Fruit fly (Drosophila melanogaster) Kc167 (cell line): Measurements from ENCODE around the gene CG1764.

ENCODE experiments used
- h ChIP-seq: fragments of >200 bp; optimal IDR thresholded peaks from 3 replicates; lab custom pipeline; 2018; ENCODE audit warnings: missing external identifiers
- psq ChIP-seq: fragments of >200 bp; optimal IDR thresholded peaks from 2 replicates; lab custom pipeline; 2017; ENCODE audit warnings: missing external identifiers
- ttk ChIP-seq: sonication (Bioruptor generic); optimal IDR thresholded peaks from 2 replicates; lab custom pipeline; 2017; ENCODE audit warnings: missing external identifiers

dm6 chrX:13247789-13248188 is 54.4 kb downstream of the CG1764 start:
- TF ChIP-seq ttk (lab: Kevin White, UChicago) (no peak), psq (lab: Kevin White, UChicago) (no peak), h (no peak)
